Fruit fly (Drosophila melanogaster) whole organism, embryonic: ENCODE measurements around the gene Rsph1.

Experiments
- CG16863 ChIP-seq: fragments of 200-800 bp; sonication (Bioruptor generic); optimal IDR thresholded peaks from 3 replicates; lab custom pipeline; 2016; ENCODE audit warnings: missing biosample characterization, missing genetic modification characterization
- CG7839 ChIP-seq: fragments of 200-800 bp; sonication (Bioruptor generic); optimal IDR thresholded peaks from 3 replicates; lab custom pipeline; 2018; ENCODE audit warnings: missing biosample characterization, mild to moderate bottlenecking, missing genetic modification characterization, moderate library complexity
- H15 ChIP-seq: fragments of 200-800 bp; sonication (Bioruptor generic); IDR thresholded peaks from 3 replicates; pipeline ENCODE4 v1.3.6; 2022; ENCODE audit warnings: missing biosample characterization, missing genetic modification characterization
- disco-r ChIP-seq: fragments of 200-800 bp; sonication (Bioruptor generic); optimal IDR thresholded peaks from 2 replicates; lab custom pipeline; 2016; ENCODE audit warnings: missing biosample characterization, missing genetic modification characterization

DNA sequence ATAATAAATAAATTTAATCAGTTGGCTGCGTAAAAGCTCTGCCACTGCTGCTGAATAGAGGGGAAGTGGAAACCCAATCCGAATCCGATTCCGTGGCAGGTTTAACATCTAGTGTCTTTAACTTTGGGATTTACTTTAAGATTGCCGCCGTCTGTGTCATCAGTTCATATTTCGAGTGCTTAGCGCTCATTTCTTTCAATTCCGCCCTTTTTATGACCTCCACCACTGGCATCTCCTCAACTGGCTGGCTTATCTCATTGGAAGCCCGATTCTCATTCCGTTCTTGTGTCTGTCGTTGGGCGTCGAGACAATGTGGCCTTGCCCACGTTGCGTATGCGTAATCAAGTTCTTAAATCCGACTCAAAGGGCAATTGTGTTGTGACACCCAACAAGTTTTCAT is 42.4 kb upstream of the Rsph1 start:
- no peak for TF ChIP-seq H15 (GFP tag; lab: Robert Waterston, UW)
- no peak for TF ChIP-seq CG16863
- no peak for TF ChIP-seq CG7839
- no peak for TF ChIP-seq disco-r (GFP tag; lab: Kevin White, UChicago)
